Fruit fly (Drosophila melanogaster) whole organism: ENCODE measurements around the gene GstO3.

Source experiments
- CG8478 ChIP-seq: fragments of >200 bp; optimal IDR thresholded peaks from 2 replicates; lab custom pipeline; 2018; ENCODE audit warnings: inconsistent platforms
- Dll ChIP-seq: fragments of >200 bp; optimal IDR thresholded peaks from 2 replicates; lab custom pipeline; 2017
- EcR ChIP-seq, 2 experiments: fragments of >200 bp; optimal IDR thresholded peaks; 2 replicates each; lab custom pipeline; 2017; ENCODE audit warnings: missing biosample characterization in 2 of 2, missing genetic modification characterization in 2 of 2, missing genetic modification reagents in 2 of 2
- pan ChIP-seq: fragments of >200 bp; optimal IDR thresholded peaks from 2 replicates; lab custom pipeline; 2017
- psq ChIP-seq: fragments of >200 bp; optimal IDR thresholded peaks from 2 replicates; lab custom pipeline; 2017
- usp ChIP-seq: fragments of >200 bp; optimal IDR thresholded peaks from 2 replicates; lab custom pipeline; 2017; ENCODE audit warnings: missing biosample characterization, missing genetic modification characterization, mixed read lengths

DNA sequence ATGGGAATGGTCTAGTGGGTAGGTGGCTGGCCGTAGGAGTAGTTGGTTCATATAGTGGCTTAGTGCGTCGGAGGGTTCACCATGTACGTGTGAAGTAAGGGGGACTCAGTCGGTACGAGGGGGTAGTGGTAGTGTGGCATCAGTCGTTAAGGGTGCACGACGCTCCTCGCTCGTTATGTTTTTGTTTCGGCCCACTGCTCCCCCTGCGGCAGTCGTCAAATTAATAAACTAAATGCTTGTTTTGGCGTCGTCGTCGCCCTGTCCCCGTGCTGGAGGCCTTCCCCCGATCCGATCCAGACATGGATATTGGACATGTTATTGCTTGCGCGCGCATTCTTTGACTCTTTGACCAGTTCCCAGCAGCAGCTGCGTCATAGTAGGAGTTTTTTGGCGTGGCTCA is 5.4 kb upstream of the GstO3 start:
- TF ChIP-seq CG8478 (lab: Kevin White, UChicago) (no peak), psq (lab: Kevin White, UChicago) (no peak), Dll (no peak), usp (GFP tag; lab: Kevin White, UChicago) (no peak), EcR (GFP tag; optimal IDR thresholded peaks at IDR 0.05; lab: Kevin White, UChicago) (no peak), pan (lab: Kevin White, UChicago) (no peak)
